Fruit fly (Drosophila melanogaster) whole organism, embryonic: ENCODE data around the gene CG33331.

Source experiments
- Abd-B ChIP-seq: fragments of 200-800 bp; sonication (Bioruptor generic); optimal IDR thresholded peaks from 2 replicates; lab custom pipeline; 2018; ENCODE audit warnings: missing biosample characterization, mild to moderate bottlenecking, missing genetic modification characterization, moderate library complexity
- Adf1 ChIP-seq: fragments of 200-800 bp; sonication (Bioruptor generic); IDR thresholded peaks from 2 replicates; pipeline ENCODE4 v1.3.6; 2022; ENCODE audit warnings: missing biosample characterization, missing genetic modification characterization
- CG10979 ChIP-seq: fragments of 200-800 bp; sonication (Bioruptor generic); optimal IDR thresholded peaks from 2 replicates; lab custom pipeline; 2018; ENCODE audit warnings: missing biosample characterization, mild to moderate bottlenecking, missing genetic modification characterization, moderate library complexity
- CG12391 ChIP-seq: fragments of 200-800 bp; sonication (Bioruptor generic); optimal IDR thresholded peaks from 3 replicates; lab custom pipeline; 2018; ENCODE audit warnings: missing biosample characterization, mild to moderate bottlenecking, missing genetic modification characterization, moderate library complexity
- CG15269 ChIP-seq: fragments of 200-800 bp; sonication (Bioruptor generic); optimal IDR thresholded peaks from 2 replicates; lab custom pipeline; 2018; ENCODE audit warnings: missing biosample characterization, mild to moderate bottlenecking, missing genetic modification characterization, moderate library complexity
- CG16813 ChIP-seq: fragments of 200-800 bp; sonication (Bioruptor generic); IDR thresholded peaks from 3 replicates; pipeline ENCODE4 v1.3.6; 2022; ENCODE audit warnings: missing biosample characterization, missing genetic modification characterization; ENCODE audit not compliant: partially characterized antibody
- CG1832 ChIP-seq: fragments of 200-800 bp; sonication (Bioruptor generic); optimal IDR thresholded peaks from 2 replicates; lab custom pipeline; 2017; ENCODE audit warnings: missing biosample characterization, mild to moderate bottlenecking, missing genetic modification characterization, inconsistent platforms
- CG4707 ChIP-seq: fragments of 200-800 bp; sonication (Bioruptor generic); optimal IDR thresholded peaks from 2 replicates; lab custom pipeline; 2018; ENCODE audit warnings: missing biosample characterization, mild to moderate bottlenecking, missing genetic modification characterization, moderate library complexity
- CG4730 ChIP-seq: fragments of 200-800 bp; sonication (Bioruptor generic); IDR thresholded peaks from 2 replicates; pipeline ENCODE4 v1.3.6; 2022; ENCODE audit warnings: missing biosample characterization, missing genetic modification characterization
- CG4820 ChIP-seq: fragments of 200-800 bp; sonication (Bioruptor generic); optimal IDR thresholded peaks from 3 replicates; lab custom pipeline; 2016; ENCODE audit warnings: missing biosample characterization, missing genetic modification characterization
- CG6813 ChIP-seq: fragments of 200-800 bp; sonication (Bioruptor generic); optimal IDR thresholded peaks from 2 replicates; lab custom pipeline; 2017; ENCODE audit warnings: missing biosample characterization, missing genetic modification characterization, mild to moderate bottlenecking, moderate library complexity, missing genetic modification reagents
- CG7372 ChIP-seq: fragments of 200-800 bp; sonication (Bioruptor generic); IDR thresholded peaks from 2 replicates; pipeline ENCODE4 v1.3.6; 2022; ENCODE audit warnings: missing biosample characterization, missing genetic modification characterization
- CG8089 ChIP-seq: fragments of 200-800 bp; sonication (Bioruptor generic); optimal IDR thresholded peaks from 3 replicates; lab custom pipeline; 2016; ENCODE audit warnings: missing biosample characterization, missing genetic modification characterization
- CG9932 ChIP-seq: fragments of 200-800 bp; sonication (Bioruptor generic); IDR thresholded peaks from 2 replicates; pipeline ENCODE4 v1.3.6; 2022; ENCODE audit warnings: missing biosample characterization, missing genetic modification characterization
- Dad ChIP-seq: fragments of 200-800 bp; sonication (Bioruptor generic); optimal IDR thresholded peaks from 3 replicates; lab custom pipeline; 2016; ENCODE audit warnings: missing biosample characterization, missing genetic modification characterization
- Dbx ChIP-seq: fragments of 200-800 bp; sonication (Bioruptor generic); IDR thresholded peaks from 3 replicates; pipeline ENCODE4 v1.3.6; 2022; ENCODE audit warnings: missing biosample characterization, missing genetic modification characterization
- Gug ChIP-seq: fragments of 200-800 bp; sonication (Bioruptor generic); IDR thresholded peaks from 4 replicates; pipeline ENCODE4 v1.3.6; 2022; ENCODE audit warnings: missing biosample characterization, missing genetic modification characterization
- HLH54F ChIP-seq: fragments of 200-800 bp; sonication (Bioruptor generic); optimal IDR thresholded peaks from 3 replicates; lab custom pipeline; 2016; ENCODE audit warnings: missing biosample characterization, missing genetic modification characterization
- Hey ChIP-seq: fragments of 200-800 bp; sonication (Bioruptor generic); optimal IDR thresholded peaks from 3 replicates; lab custom pipeline; 2018; ENCODE audit warnings: missing biosample characterization, mild to moderate bottlenecking, missing genetic modification characterization
- Mad ChIP-seq: fragments of 200-800 bp; sonication (Bioruptor generic); optimal IDR thresholded peaks from 2 replicates; lab custom pipeline; 2016; ENCODE audit warnings: missing biosample characterization, missing genetic modification characterization
- Myb ChIP-seq: fragments of 200-800 bp; sonication (Bioruptor generic); optimal IDR thresholded peaks from 2 replicates; lab custom pipeline; 2016; ENCODE audit warnings: missing biosample characterization, missing genetic modification characterization
- Nf-YA ChIP-seq: fragments of 200-800 bp; sonication (Bioruptor generic); IDR thresholded peaks from 2 replicates; pipeline ENCODE4 v1.3.6; 2022; ENCODE audit warnings: missing biosample characterization, missing genetic modification characterization
- Nf-YC ChIP-seq: fragments of 200-800 bp; optimal IDR thresholded peaks from 3 replicates; lab custom pipeline; 2019; ENCODE audit warnings: missing biosample characterization, mild to moderate bottlenecking, missing genetic modification characterization, moderate library complexity
- Opbp ChIP-seq: fragments of 200-800 bp; sonication (Bioruptor generic); IDR thresholded peaks from 3 replicates; pipeline ENCODE4 v1.3.6; 2022; ENCODE audit warnings: missing biosample characterization, missing genetic modification characterization; ENCODE audit not compliant: partially characterized antibody
- PHDP ChIP-seq: fragments of 200-800 bp; sonication (Bioruptor generic); optimal IDR thresholded peaks from 3 replicates; lab custom pipeline; 2018; ENCODE audit warnings: missing biosample characterization, mild to moderate bottlenecking, missing genetic modification characterization, moderate library complexity
- Scr ChIP-seq: fragments of 200-800 bp; sonication (Bioruptor generic); IDR thresholded peaks from 2 replicates; pipeline ENCODE4 v1.3.6; 2022; ENCODE audit warnings: missing biosample characterization, missing genetic modification characterization; ENCODE audit not compliant: partially characterized antibody
- Side ChIP-seq: fragments of 200-800 bp; sonication (Bioruptor generic); optimal IDR thresholded peaks from 2 replicates; lab custom pipeline; 2016; ENCODE audit warnings: missing biosample characterization, missing genetic modification characterization
- Sox100B ChIP-seq: fragments of 200-800 bp; sonication (Bioruptor generic); optimal IDR thresholded peaks from 3 replicates; lab custom pipeline; 2018; ENCODE audit warnings: missing biosample characterization, mild to moderate bottlenecking, missing genetic modification characterization
- Tbp ChIP-seq: fragments of >200 bp; optimal IDR thresholded peaks from 2 replicates; lab custom pipeline; 2018; ENCODE audit warnings: missing biosample characterization, missing genetic modification characterization
- YL-1 ChIP-seq: fragments of 200-800 bp; sonication (Bioruptor generic); optimal IDR thresholded peaks from 3 replicates; lab custom pipeline; 2017; ENCODE audit warnings: missing biosample characterization, mild to moderate bottlenecking, missing genetic modification characterization
- bigmax ChIP-seq: fragments of 200-800 bp; sonication (Bioruptor generic); optimal IDR thresholded peaks from 2 replicates; lab custom pipeline; 2018; ENCODE audit warnings: missing biosample characterization, mild to moderate bottlenecking, missing genetic modification characterization
- chn ChIP-seq: fragments of 200-800 bp; sonication (Bioruptor generic); optimal IDR thresholded peaks from 2 replicates; lab custom pipeline; 2016; ENCODE audit warnings: missing biosample characterization, missing genetic modification characterization
- corto ChIP-seq: fragments of 200-800 bp; sonication (Bioruptor generic); optimal IDR thresholded peaks from 2 replicates; lab custom pipeline; 2016; ENCODE audit warnings: missing biosample characterization, mild to moderate bottlenecking, missing genetic modification characterization, moderate library complexity
- danr ChIP-seq: fragments of 200-800 bp; sonication (Bioruptor generic); IDR thresholded peaks from 2 replicates; pipeline ENCODE4 v1.3.6; 2022; ENCODE audit warnings: missing biosample characterization, missing genetic modification characterization
- ems ChIP-seq: fragments of 200-800 bp; sonication (Bioruptor generic); optimal IDR thresholded peaks from 3 replicates; lab custom pipeline; 2016; ENCODE audit warnings: missing biosample characterization, missing genetic modification characterization
- esg ChIP-seq: fragments of 200-800 bp; sonication (Bioruptor generic); conservative IDR thresholded peaks from 2 replicates; pipeline ENCODE4 v1.3.6; 2022; ENCODE audit warnings: missing biosample characterization, missing genetic modification characterization
- ind ChIP-seq: fragments of 200-800 bp; sonication (Bioruptor generic); optimal IDR thresholded peaks from 3 replicates; lab custom pipeline; 2016; ENCODE audit warnings: missing biosample characterization, missing genetic modification characterization
- knrl ChIP-seq: fragments of 200-800 bp; sonication (Bioruptor generic); IDR thresholded peaks from 3 replicates; pipeline ENCODE4 v1.3.6; 2022; ENCODE audit warnings: missing biosample characterization, missing genetic modification characterization; ENCODE audit not compliant: partially characterized antibody
- mam ChIP-seq: fragments of 200-800 bp; sonication (Bioruptor generic); optimal IDR thresholded peaks from 3 replicates; lab custom pipeline; 2016; ENCODE audit warnings: missing biosample characterization, missing genetic modification characterization
- mirr ChIP-seq: fragments of 200-800 bp; sonication (Bioruptor generic); optimal IDR thresholded peaks from 3 replicates; lab custom pipeline; 2018; ENCODE audit warnings: missing biosample characterization, mild to moderate bottlenecking, missing genetic modification characterization
- mld ChIP-seq: fragments of 200-800 bp; sonication (Bioruptor generic); IDR thresholded peaks from 3 replicates; pipeline ENCODE4 v1.3.6; 2022; ENCODE audit warnings: missing biosample characterization, missing genetic modification characterization; ENCODE audit not compliant: partially characterized antibody
- sd ChIP-seq: fragments of 200-800 bp; sonication (Bioruptor generic); optimal IDR thresholded peaks from 3 replicates; lab custom pipeline; 2018; ENCODE audit warnings: missing biosample characterization, mild to moderate bottlenecking, missing genetic modification characterization, moderate library complexity
- sens ChIP-seq: fragments of 200-800 bp; sonication (Bioruptor generic); peaks from one replicate; lab custom pipeline; 2016; ENCODE audit warnings: missing biosample characterization, missing genetic modification characterization
- seq ChIP-seq: fragments of 200-800 bp; sonication (Bioruptor generic); IDR thresholded peaks from 2 replicates; pipeline ENCODE4 v1.3.6; 2022; ENCODE audit warnings: missing biosample characterization, missing genetic modification characterization
- slbo ChIP-seq: fragments of 200-800 bp; sonication (Bioruptor generic); IDR thresholded peaks from 2 replicates; pipeline ENCODE4 v1.3.6; 2022; ENCODE audit warnings: missing biosample characterization, missing genetic modification characterization
- slp2 ChIP-seq: fragments of 200-800 bp; sonication (Bioruptor generic); optimal IDR thresholded peaks from 2 replicates; lab custom pipeline; 2016; ENCODE audit warnings: missing biosample characterization, missing genetic modification characterization
- sna ChIP-seq: fragments of 200-800 bp; sonication (Bioruptor generic); IDR thresholded peaks from 2 replicates; pipeline ENCODE4 v1.3.6; 2022; ENCODE audit warnings: missing biosample characterization, missing genetic modification characterization; ENCODE audit not compliant: partially characterized antibody
- tin ChIP-seq: fragments of 200-800 bp; sonication (Bioruptor generic); optimal IDR thresholded peaks from 3 replicates; lab custom pipeline; 2016; ENCODE audit warnings: missing biosample characterization, missing genetic modification characterization
- wdn ChIP-seq: fragments of 200-800 bp; sonication (Bioruptor generic); IDR thresholded peaks from 2 replicates; pipeline ENCODE4 v1.3.6; 2022; ENCODE audit warnings: missing biosample characterization, missing genetic modification characterization
- wek ChIP-seq: fragments of 200-800 bp; sonication (Bioruptor generic); optimal IDR thresholded peaks from 3 replicates; lab custom pipeline; 2018; ENCODE audit warnings: missing biosample characterization, mild to moderate bottlenecking, missing genetic modification characterization, moderate library complexity

The CG33331 gene

DNA sequence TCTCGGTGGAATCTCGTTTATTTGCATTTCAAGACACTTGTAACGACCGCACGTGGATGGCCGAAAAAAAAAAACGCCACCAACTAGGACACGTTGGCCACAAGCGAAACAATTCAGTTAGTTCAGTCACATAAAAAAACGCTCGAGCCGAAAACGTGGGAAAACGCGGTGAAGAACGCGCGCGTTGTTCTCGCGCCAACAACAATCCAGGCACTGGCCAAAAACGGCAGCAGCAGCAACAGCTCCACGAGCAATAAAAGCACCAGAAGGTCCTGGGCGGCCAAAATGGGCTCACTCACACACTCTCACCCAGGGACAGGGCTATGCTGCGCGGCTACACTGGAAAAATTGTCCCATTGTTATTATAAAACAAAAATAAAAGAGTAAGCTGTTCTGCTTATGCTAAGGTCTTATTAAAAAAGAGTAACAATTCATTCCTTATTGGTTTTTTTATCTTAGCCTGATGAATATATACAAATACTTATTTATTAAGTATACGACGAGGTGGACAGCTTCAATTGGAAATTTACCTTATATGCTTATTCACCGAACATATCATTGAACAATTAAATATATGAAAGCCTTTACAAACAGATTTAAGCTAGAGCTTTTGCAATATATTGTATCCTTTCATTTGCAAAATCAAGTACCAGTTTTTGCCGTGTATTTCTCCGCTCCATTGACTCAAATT is 10.8 kb upstream of the CG33331 start, which contains the start of gene btsz (continued):
- TF ChIP-seq Side (no peak), Abd-B (GFP tag; lab: Kevin White, UChicago) (peak; percentile 6), sd (peak; percentile 6), sens (GFP tag; lab: Kevin White, UChicago) (peak; percentile 53), CG9932 (GFP tag; lab: Robert Waterston, UW) (no peak), CG16813 (GFP tag; lab: Robert Waterston, UW) (no peak), YL-1 (GFP tag; lab: Kevin White, UChicago) (no peak), Dbx (GFP tag; lab: Robert Waterston, UW) (0 out of 3 replicates have a peak, but pooled peaks have one; percentile 24), Myb (GFP tag; lab: Kevin White, UChicago) (no peak), mld (GFP tag; lab: Robert Waterston, UW) (no peak), Opbp (no peak), CG15269 (tag; lab: Kevin White, UChicago) (peak; percentile 53), CG7372 (GFP tag; lab: Robert Waterston, UW) (no peak), seq (GFP tag; lab: Robert Waterston, UW) (no peak), CG8089 (no peak), corto (GFP tag; lab: Kevin White, UChicago) (no peak), wdn (GFP tag; lab: Robert Waterston, UW) (no peak), Mad (GFP tag; lab: Kevin White, UChicago) (no peak), Nf-YC (tag; lab: Kevin White, UChicago) (peak; percentile 48), bigmax (GFP tag; lab: Kevin White, UChicago) (no peak), slbo (GFP tag; lab: Robert Waterston, UW) (peak; percentile 40; the same call in 1 of the 2 replicates), Hey (tag; lab: Kevin White, UChicago) (no peak), slp2 (no peak), ind (GFP tag; lab: Kevin White, UChicago) (peak; percentile 44), mirr (no peak), knrl (GFP tag; lab: Robert Waterston, UW) (no peak), Gug (GFP tag; lab: Robert Waterston, UW) (no peak), Tbp (GFP tag; lab: Kevin White, UChicago) (no peak), esg (GFP tag; lab: Robert Waterston, UW) (no peak), mam (GFP tag; lab: Kevin White, UChicago) (peak; percentile 21), Scr (GFP tag; lab: Robert Waterston, UW) (no peak), Adf1 (GFP tag; lab: Robert Waterston, UW) (no peak), tin (GFP tag; lab: Kevin White, UChicago) (peak; percentile 7), Dad (GFP tag; lab: Kevin White, UChicago) (no peak), CG4730 (GFP tag; lab: Robert Waterston, UW) (no peak), chn (no peak), CG6813 (GFP tag; lab: Kevin White, UChicago) (no peak), PHDP (tag; lab: Kevin White, UChicago) (peak; percentile 27), sna (GFP tag; lab: Robert Waterston, UW) (no peak), Sox100B (GFP tag; lab: Kevin White, UChicago) (no peak), CG1832 (GFP tag; lab: Kevin White, UChicago) (no peak), Nf-YA (GFP tag; lab: Robert Waterston, UW) (no peak), CG12391 (tag; lab: Kevin White, UChicago) (peak; percentile 40), wek (GFP tag; lab: Kevin White, UChicago) (no peak), CG10979 (tag; lab: Kevin White, UChicago) (no peak), HLH54F (GFP tag; lab: Kevin White, UChicago) (no peak), ems (GFP tag; lab: Kevin White, UChicago) (no peak), CG4820 (peak; percentile 15), danr (no peak), CG4707 (GFP tag; lab: Kevin White, UChicago) (no peak)
